Fruit fly (Drosophila melanogaster) whole organism, embryonic: ENCODE data around the gene CG7342.

ENCODE experiments used
- Aef1 ChIP-seq: fragments of 200-800 bp; sonication (Bioruptor generic); IDR thresholded peaks from 3 replicates; pipeline ENCODE4 v1.3.6; 2022; ENCODE audit warnings: missing biosample characterization, missing genetic modification characterization
- Blimp-1 ChIP-seq: fragments of 200-800 bp; sonication (Bioruptor generic); optimal IDR thresholded peaks from 3 replicates; lab custom pipeline; 2018; ENCODE audit warnings: missing biosample characterization, missing genetic modification characterization, mild to moderate bottlenecking, moderate library complexity, missing genetic modification reagents
- CG10267 ChIP-seq: fragments of 200-800 bp; sonication (Bioruptor generic); optimal IDR thresholded peaks from 2 replicates; lab custom pipeline; 2018; ENCODE audit warnings: missing biosample characterization, mild to moderate bottlenecking, missing genetic modification characterization, moderate library complexity
- CG11085 ChIP-seq: fragments of 200-800 bp; sonication (Bioruptor generic); IDR thresholded peaks from 2 replicates; pipeline ENCODE4 v1.3.6; 2022; ENCODE audit warnings: missing biosample characterization, missing genetic modification characterization
- CG11247 ChIP-seq: fragments of 200-800 bp; sonication (Bioruptor generic); IDR thresholded peaks from 2 replicates; pipeline ENCODE4 v1.3.6; 2022; ENCODE audit warnings: missing biosample characterization, missing genetic modification characterization
- CG11696 ChIP-seq: fragments of 200-800 bp; sonication (Bioruptor generic); IDR thresholded peaks from 2 replicates; pipeline ENCODE4 v1.3.6; 2022; ENCODE audit warnings: missing biosample characterization, missing genetic modification characterization
- CG12219 ChIP-seq: fragments of 200-800 bp; sonication (Bioruptor generic); optimal IDR thresholded peaks from 3 replicates; lab custom pipeline; 2018; ENCODE audit warnings: missing biosample characterization, mild to moderate bottlenecking, missing genetic modification characterization
- CG13775 ChIP-seq: fragments of 200-800 bp; sonication (Bioruptor generic); optimal IDR thresholded peaks from 3 replicates; lab custom pipeline; 2017; ENCODE audit warnings: missing biosample characterization, mild to moderate bottlenecking, missing genetic modification characterization
- CG17361 ChIP-seq: fragments of 200-800 bp; sonication (Bioruptor generic); IDR thresholded peaks from 3 replicates; pipeline ENCODE4 v1.3.6; 2022; ENCODE audit warnings: missing biosample characterization, missing genetic modification characterization
- CG17829 ChIP-seq: fragments of 200-800 bp; optimal IDR thresholded peaks from 2 replicates; lab custom pipeline; 2019; ENCODE audit warnings: missing biosample characterization, mild to moderate bottlenecking, missing genetic modification characterization, moderate library complexity
- CG18262 ChIP-seq: fragments of 200-800 bp; optimal IDR thresholded peaks from 3 replicates; lab custom pipeline; 2019; ENCODE audit warnings: missing biosample characterization, mild to moderate bottlenecking, missing genetic modification characterization, moderate library complexity
- CG18599 ChIP-seq: fragments of 200-800 bp; sonication (Bioruptor generic); optimal IDR thresholded peaks from 3 replicates; lab custom pipeline; 2017; ENCODE audit warnings: missing biosample characterization, missing genetic modification characterization, mild to moderate bottlenecking, moderate library complexity, missing genetic modification reagents
- CG18619 ChIP-seq: fragments of 200-800 bp; sonication (Bioruptor generic); optimal IDR thresholded peaks from 3 replicates; lab custom pipeline; 2017; ENCODE audit warnings: missing biosample characterization, mild to moderate bottlenecking, missing genetic modification characterization
- CG18764 ChIP-seq: fragments of 200-800 bp; sonication (Bioruptor generic); optimal IDR thresholded peaks from 3 replicates; lab custom pipeline; 2016; ENCODE audit warnings: missing biosample characterization, missing genetic modification characterization
- CG2120 ChIP-seq: fragments of 200-800 bp; sonication (Bioruptor generic); optimal IDR thresholded peaks from 3 replicates; lab custom pipeline; 2016; ENCODE audit warnings: missing biosample characterization, missing genetic modification characterization
- CG3281 ChIP-seq: fragments of 200-800 bp; sonication (Bioruptor generic); optimal IDR thresholded peaks from 3 replicates; lab custom pipeline; 2017; ENCODE audit warnings: missing biosample characterization, mild to moderate bottlenecking, missing genetic modification characterization
- CG33213 ChIP-seq: fragments of 200-800 bp; sonication (Bioruptor generic); optimal IDR thresholded peaks from 3 replicates; lab custom pipeline; 2016; ENCODE audit warnings: missing biosample characterization, missing genetic modification characterization
- CG33557 ChIP-seq: fragments of 200-800 bp; sonication (Bioruptor generic); optimal IDR thresholded peaks from 2 replicates; lab custom pipeline; 2019; ENCODE audit warnings: missing biosample characterization, mild to moderate bottlenecking, missing genetic modification characterization, moderate library complexity
- CG6272 ChIP-seq: fragments of 200-800 bp; sonication (Bioruptor generic); IDR thresholded peaks from 2 replicates; pipeline ENCODE4 v1.3.6; 2022; ENCODE audit warnings: missing biosample characterization, missing genetic modification characterization
- CG6791 ChIP-seq: fragments of 200-800 bp; sonication (Bioruptor generic); IDR thresholded peaks from 3 replicates; pipeline ENCODE4 v1.3.6; 2022; ENCODE audit warnings: missing biosample characterization, missing genetic modification characterization; ENCODE audit not compliant: partially characterized antibody
- CG9932 ChIP-seq: fragments of 200-800 bp; sonication (Bioruptor generic); IDR thresholded peaks from 2 replicates; pipeline ENCODE4 v1.3.6; 2022; ENCODE audit warnings: missing biosample characterization, missing genetic modification characterization
- CTCF ChIP-seq: fragments of 200-800 bp; sonication (Bioruptor generic); optimal IDR thresholded peaks from 2 replicates; lab custom pipeline; 2017; ENCODE audit warnings: missing biosample characterization, mild to moderate bottlenecking, missing genetic modification characterization, moderate library complexity
- D ChIP-seq, 2 experiments: fragments of 200-800 bp in 1 of 2; fragments of >200 bp in 1 of 2; sonication (Bioruptor generic) in 1 of 2; optimal IDR thresholded peaks; 2 replicates in 1 of 2; 3 replicates in 1 of 2; lab custom pipeline; 2017; ENCODE audit warnings: mild to moderate bottlenecking in 1 of 2, missing biosample characterization in 1 of 2, missing genetic modification characterization in 1 of 2, missing genetic modification reagents in 1 of 2
- Gug ChIP-seq: fragments of 200-800 bp; sonication (Bioruptor generic); IDR thresholded peaks from 4 replicates; pipeline ENCODE4 v1.3.6; 2022; ENCODE audit warnings: missing biosample characterization, missing genetic modification characterization
- HLH4C ChIP-seq: fragments of 200-800 bp; sonication (Bioruptor generic); IDR thresholded peaks from 3 replicates; pipeline ENCODE4 v1.3.6; 2022; ENCODE audit warnings: missing biosample characterization, missing genetic modification characterization; ENCODE audit not compliant: partially characterized antibody
- Jarid2 ChIP-seq: fragments of 200-800 bp; sonication (Bioruptor generic); optimal IDR thresholded peaks from 3 replicates; lab custom pipeline; 2017; ENCODE audit warnings: mild to moderate bottlenecking, missing biosample characterization, missing genetic modification reagents, missing genetic modification characterization
- Nf-YB ChIP-seq: fragments of 200-800 bp; sonication (Bioruptor generic); optimal IDR thresholded peaks from 3 replicates; lab custom pipeline; 2019; ENCODE audit warnings: missing biosample characterization, mild to moderate bottlenecking, missing genetic modification characterization, moderate library complexity
- Sin3A ChIP-seq: fragments of >200 bp; optimal IDR thresholded peaks from 2 replicates; lab custom pipeline; 2018
- Sry-δ ChIP-seq: fragments of 200-800 bp; sonication (Bioruptor generic); optimal IDR thresholded peaks from 2 replicates; lab custom pipeline; 2016; ENCODE audit warnings: missing biosample characterization, missing genetic modification characterization
- ac ChIP-seq: fragments of 200-800 bp; sonication (Bioruptor generic); optimal IDR thresholded peaks from 3 replicates; lab custom pipeline; 2017; ENCODE audit warnings: missing biosample characterization, mild to moderate bottlenecking, missing genetic modification characterization
- btn ChIP-seq: fragments of 200-800 bp; sonication (Bioruptor generic); optimal IDR thresholded peaks from 2 replicates; lab custom pipeline; 2016; ENCODE audit warnings: missing biosample characterization, missing genetic modification characterization
- chinmo ChIP-seq: fragments of 200-800 bp; sonication (Bioruptor generic); IDR thresholded peaks from 4 replicates; pipeline ENCODE4 v1.3.6; 2022; ENCODE audit warnings: missing biosample characterization, missing genetic modification characterization; ENCODE audit not compliant: partially characterized antibody
- chm ChIP-seq: fragments of 200-800 bp; sonication (Bioruptor generic); IDR thresholded peaks from 2 replicates; pipeline ENCODE4 v1.3.6; 2022; ENCODE audit warnings: missing biosample characterization, missing genetic modification characterization
- da ChIP-seq: fragments of 200-800 bp; sonication (Bioruptor generic); optimal IDR thresholded peaks from 2 replicates; lab custom pipeline; 2016; ENCODE audit warnings: missing biosample characterization, missing genetic modification characterization
- dimm ChIP-seq: fragments of 200-800 bp; sonication (Bioruptor generic); IDR thresholded peaks from 2 replicates; pipeline ENCODE4 v1.3.6; 2022; ENCODE audit warnings: missing biosample characterization, missing genetic modification characterization
- ewg ChIP-seq: fragments of 200-800 bp; sonication (Bioruptor generic); optimal IDR thresholded peaks from 3 replicates; lab custom pipeline; 2017; ENCODE audit warnings: mild to moderate bottlenecking, missing biosample characterization, missing genetic modification reagents, missing genetic modification characterization
- gcm ChIP-seq: fragments of 200-800 bp; sonication (Bioruptor generic); optimal IDR thresholded peaks from 2 replicates; lab custom pipeline; 2019; ENCODE audit warnings: missing biosample characterization, mild to moderate bottlenecking, missing genetic modification characterization, moderate library complexity
- gfzf ChIP-seq: fragments of 200-800 bp; sonication (Bioruptor generic); optimal IDR thresholded peaks from 2 replicates; lab custom pipeline; 2016; ENCODE audit warnings: missing biosample characterization, mild to moderate bottlenecking, missing genetic modification characterization, moderate library complexity
- hth ChIP-seq: fragments of >200 bp; optimal IDR thresholded peaks from 2 replicates; lab custom pipeline; 2017; ENCODE audit warnings: inconsistent platforms
- jigr1 ChIP-seq: fragments of 200-800 bp; sonication (Bioruptor generic); IDR thresholded peaks from 3 replicates; pipeline ENCODE4 v1.3.6; 2022; ENCODE audit warnings: missing biosample characterization, missing genetic modification characterization
- kah ChIP-seq: fragments of 200-800 bp; sonication (Bioruptor generic); optimal IDR thresholded peaks from 2 replicates; lab custom pipeline; 2018; ENCODE audit warnings: missing biosample characterization, mild to moderate bottlenecking, missing genetic modification characterization
- lbe ChIP-seq: fragments of 200-800 bp; sonication (Bioruptor generic); optimal IDR thresholded peaks from 2 replicates; lab custom pipeline; 2016; ENCODE audit warnings: missing biosample characterization, mild to moderate bottlenecking, missing genetic modification characterization
- nerfin-2 ChIP-seq: fragments of 200-800 bp; sonication (Bioruptor generic); IDR thresholded peaks from 2 replicates; pipeline ENCODE4 v1.3.6; 2022; ENCODE audit warnings: missing biosample characterization, missing genetic modification characterization; ENCODE audit not compliant: partially characterized antibody
- odd ChIP-seq: fragments of 200-800 bp; sonication (Bioruptor generic); optimal IDR thresholded peaks from 2 replicates; lab custom pipeline; 2017; ENCODE audit warnings: missing biosample characterization, mild to moderate bottlenecking, missing genetic modification characterization
- psq ChIP-seq: fragments of 200-800 bp; sonication (Bioruptor generic); optimal IDR thresholded peaks from 2 replicates; lab custom pipeline; 2017; ENCODE audit warnings: missing biosample characterization, missing genetic modification characterization
- pum ChIP-seq: fragments of 200-800 bp; sonication (Bioruptor generic); optimal IDR thresholded peaks from 2 replicates; lab custom pipeline; 2016; ENCODE audit warnings: missing biosample characterization, missing genetic modification characterization
- sens ChIP-seq: fragments of 200-800 bp; sonication (Bioruptor generic); peaks from one replicate; lab custom pipeline; 2016; ENCODE audit warnings: missing biosample characterization, missing genetic modification characterization
- seq ChIP-seq: fragments of 200-800 bp; sonication (Bioruptor generic); IDR thresholded peaks from 2 replicates; pipeline ENCODE4 v1.3.6; 2022; ENCODE audit warnings: missing biosample characterization, missing genetic modification characterization
- tio ChIP-seq: fragments of 200-800 bp; sonication (Bioruptor generic); optimal IDR thresholded peaks from 2 replicates; lab custom pipeline; 2017; ENCODE audit warnings: missing biosample characterization, missing genetic modification characterization, inconsistent platforms
- tll ChIP-seq, 2 experiments: fragments of 200-800 bp in 1 of 2; fragments of >200 bp in 1 of 2; sonication (Bioruptor generic) in 1 of 2; optimal IDR thresholded peaks; 2 replicates each; lab custom pipeline; 2017 to 2019; ENCODE audit warnings: missing biosample characterization in 2 of 2, missing genetic modification characterization in 2 of 2, mild to moderate bottlenecking in 1 of 2, moderate library complexity in 1 of 2
- wor ChIP-seq: fragments of 200-800 bp; sonication (Bioruptor generic); IDR thresholded peaks from 2 replicates; pipeline ENCODE4 v1.3.6; 2022; ENCODE audit warnings: missing biosample characterization, missing genetic modification characterization

Gene CG7342

DNA sequence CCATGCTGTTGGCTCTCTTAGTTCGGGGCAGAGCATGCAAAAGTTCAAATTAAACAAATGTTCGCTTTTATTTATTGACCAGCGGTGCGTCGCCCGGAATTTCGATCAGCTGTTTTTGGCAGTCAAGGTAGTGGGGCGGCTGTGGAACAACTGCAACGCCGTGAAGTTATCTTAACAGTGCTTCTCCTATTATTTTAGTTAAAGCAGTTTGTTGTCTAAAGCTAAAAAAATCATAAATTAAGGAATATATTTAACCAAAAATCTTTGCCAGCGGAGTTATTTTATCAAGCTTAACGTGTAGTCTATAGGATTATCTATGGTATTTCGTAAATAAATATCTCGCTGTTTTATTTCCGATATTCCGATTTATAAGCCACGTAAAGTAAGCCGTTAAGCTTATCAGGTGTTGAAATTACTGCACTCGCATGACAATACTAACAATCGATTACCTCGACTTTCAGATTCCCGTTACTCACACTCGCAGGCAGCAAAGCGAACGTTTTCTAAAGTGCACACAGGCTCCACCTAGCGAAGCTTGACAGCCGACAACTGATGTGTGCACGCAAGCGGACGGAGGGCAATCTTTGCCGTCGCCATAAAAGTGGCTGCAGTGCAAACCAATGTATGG, 45.2 kb downstream of the CG7342 start, which contains the start of the genes CG6195 and CG31220 (continued):
- TF ChIP-seq CG18599 (no peak), Jarid2 (GFP tag; lab: Kevin White, UChicago) (no peak), seq (GFP tag; lab: Robert Waterston, UW) (no peak), Gug (GFP tag; lab: Robert Waterston, UW) (no peak), tll (GFP tag; optimal IDR thresholded peaks at IDR 0.05; lab: Kevin White, UChicago) (no peak), CG33213 (no peak), Sry-δ (peak; percentile 0), CG12219 (GFP tag; lab: Kevin White, UChicago) (no peak), CG33557 (no peak), pum (peak; percentile 0), sens (peak; percentile 86), CG18764 (no peak), ac (GFP tag; lab: Kevin White, UChicago) (no peak), hth (lab: Kevin White, UChicago) (no peak), chm (GFP tag; lab: Robert Waterston, UW) (no peak), gcm (GFP tag; lab: Kevin White, UChicago) (no peak), Sin3A (lab: Kevin White, UChicago) (peak; percentile 48), CG2120 (GFP tag; lab: Kevin White, UChicago) (peak; percentile 20), gfzf (GFP tag; lab: Kevin White, UChicago) (peak; percentile 48), lbe (GFP tag; lab: Kevin White, UChicago) (no peak), odd (GFP tag; lab: Kevin White, UChicago) (no peak), CG10267 (peak; percentile 26), Nf-YB (no peak), chinmo (GFP tag; lab: Robert Waterston, UW) (peak; percentile 91), Aef1 (GFP tag; lab: Robert Waterston, UW) (no peak), CG11247 (GFP tag; lab: Robert Waterston, UW) (peak; percentile 33; the same call in 1 of the 2 replicates), Blimp-1 (no peak), da (GFP tag; lab: Kevin White, UChicago) (no peak), CG18262 (tag; lab: Kevin White, UChicago) (no peak), D (optimal IDR thresholded peaks at IDR 0.05; lab: Kevin White, UChicago) (no peak), D (GFP tag; optimal IDR thresholded peaks at IDR 0.05; lab: Kevin White, UChicago) (no peak), tio (no peak), ewg (GFP tag; lab: Kevin White, UChicago) (peak; percentile 40), CG11696 (GFP tag; lab: Robert Waterston, UW) (no peak), CG6791 (GFP tag; lab: Robert Waterston, UW) (0 out of 3 replicates have a peak, but pooled peaks have one; percentile 44), CG3281 (GFP tag; lab: Kevin White, UChicago) (no peak), CTCF (GFP tag; lab: Kevin White, UChicago) (peak; percentile 93), CG17361 (GFP tag; lab: Robert Waterston, UW) (peak; percentile 55; the same call in 2 of the 3 replicates), CG11085 (GFP tag; lab: Robert Waterston, UW) (no peak), dimm (GFP tag; lab: Robert Waterston, UW) (no peak), CG18619 (GFP tag; lab: Kevin White, UChicago) (no peak), CG9932 (GFP tag; lab: Robert Waterston, UW) (no peak), CG13775 (GFP tag; lab: Kevin White, UChicago) (peak; percentile 36), psq (GFP tag; lab: Kevin White, UChicago) (no peak), HLH4C (GFP tag; lab: Robert Waterston, UW) (no peak), wor (GFP tag; lab: Robert Waterston, UW) (no peak), kah (GFP tag; lab: Kevin White, UChicago) (no peak), jigr1 (GFP tag; lab: Robert Waterston, UW) (no peak), CG6272 (GFP tag; lab: Robert Waterston, UW) (no peak), btn (GFP tag; lab: Kevin White, UChicago) (no peak), CG17829 (tag; lab: Kevin White, UChicago) (peak; percentile 8), nerfin-2 (GFP tag; lab: Robert Waterston, UW) (no peak)
